Fruit fly (Drosophila melanogaster) whole organism, embryonic: ENCODE results near the gene CG31493.
A peak's percentile ranks its signal among the peaks of the same experiment; 100 is the strongest.

Experiments used
- B-H1 ChIP-seq: fragments of 200-800 bp; sonication (Bioruptor generic); IDR thresholded peaks from 3 replicates; pipeline ENCODE4 v1.3.6; 2022; ENCODE audit warnings: missing biosample characterization, missing genetic modification characterization
- B-H2 ChIP-seq: fragments of 200-800 bp; sonication (Bioruptor generic); optimal IDR thresholded peaks from 2 replicates; lab custom pipeline; 2018; ENCODE audit warnings: missing biosample characterization, mild to moderate bottlenecking, missing genetic modification characterization
- CG10321 ChIP-seq: fragments of 200-800 bp; sonication (Bioruptor generic); IDR thresholded peaks from 2 replicates; pipeline ENCODE4 v1.3.6; 2022; ENCODE audit warnings: missing biosample characterization, missing genetic modification characterization
- CG10654 ChIP-seq: fragments of 200-800 bp; sonication (Bioruptor generic); optimal IDR thresholded peaks from 2 replicates; lab custom pipeline; 2016; ENCODE audit warnings: missing biosample characterization, missing genetic modification characterization
- CG10959 ChIP-seq: fragments of 200-800 bp; sonication (Bioruptor generic); IDR thresholded peaks from 2 replicates; pipeline ENCODE4 v1.3.6; 2022; ENCODE audit warnings: missing biosample characterization, missing genetic modification characterization
- CG11504 ChIP-seq: fragments of 200-800 bp; sonication (Bioruptor generic); optimal IDR thresholded peaks from 3 replicates; lab custom pipeline; 2019; ENCODE audit warnings: missing biosample characterization, mild to moderate bottlenecking, missing genetic modification characterization, moderate library complexity
- CG13624 ChIP-seq: fragments of 200-800 bp; sonication (Bioruptor generic); optimal IDR thresholded peaks from 2 replicates; lab custom pipeline; 2016; ENCODE audit warnings: missing biosample characterization, missing genetic modification characterization
- CG14441 ChIP-seq: fragments of 200-800 bp; sonication (Bioruptor generic); IDR thresholded peaks from 2 replicates; pipeline ENCODE4 v1.3.6; 2022; ENCODE audit warnings: missing biosample characterization, missing genetic modification characterization
- CG15696 ChIP-seq: fragments of 200-800 bp; sonication (Bioruptor generic); optimal IDR thresholded peaks from 2 replicates; lab custom pipeline; 2019; ENCODE audit warnings: missing biosample characterization, mild to moderate bottlenecking, missing genetic modification characterization, moderate library complexity
- CG17186 ChIP-seq: fragments of 200-800 bp; sonication (Bioruptor generic); optimal IDR thresholded peaks from 3 replicates; lab custom pipeline; 2017; ENCODE audit warnings: missing biosample characterization, missing genetic modification reagents, missing genetic modification characterization
- CG1792 ChIP-seq: fragments of 200-800 bp; sonication (Bioruptor generic); optimal IDR thresholded peaks from 2 replicates; lab custom pipeline; 2016; ENCODE audit warnings: missing biosample characterization, missing genetic modification characterization
- CG1832 ChIP-seq: fragments of 200-800 bp; sonication (Bioruptor generic); optimal IDR thresholded peaks from 2 replicates; lab custom pipeline; 2017; ENCODE audit warnings: missing biosample characterization, mild to moderate bottlenecking, missing genetic modification characterization, inconsistent platforms
- CG18764 ChIP-seq: fragments of 200-800 bp; sonication (Bioruptor generic); optimal IDR thresholded peaks from 3 replicates; lab custom pipeline; 2016; ENCODE audit warnings: missing biosample characterization, missing genetic modification characterization
- CG2120 ChIP-seq: fragments of 200-800 bp; sonication (Bioruptor generic); optimal IDR thresholded peaks from 3 replicates; lab custom pipeline; 2016; ENCODE audit warnings: missing biosample characterization, missing genetic modification characterization
- CG2199 ChIP-seq: fragments of 200-800 bp; sonication (Bioruptor generic); IDR thresholded peaks from 3 replicates; pipeline ENCODE4 v1.3.6; 2022; ENCODE audit warnings: missing biosample characterization, missing genetic modification characterization
- CG2202 ChIP-seq: fragments of 200-800 bp; sonication (Bioruptor generic); optimal IDR thresholded peaks from 2 replicates; lab custom pipeline; 2018; ENCODE audit warnings: missing biosample characterization, mild to moderate bottlenecking, missing genetic modification characterization
- CG2875 ChIP-seq: fragments of 200-800 bp; sonication (Bioruptor generic); optimal IDR thresholded peaks from 2 replicates; lab custom pipeline; 2017; ENCODE audit warnings: missing biosample characterization, mild to moderate bottlenecking, missing genetic modification characterization, missing genetic modification reagents
- CG30403 ChIP-seq: fragments of 200-800 bp; sonication (Bioruptor generic); optimal IDR thresholded peaks from 3 replicates; lab custom pipeline; 2016; ENCODE audit warnings: missing biosample characterization, missing genetic modification characterization
- CG31224 ChIP-seq: fragments of 200-800 bp; sonication (Bioruptor generic); IDR thresholded peaks from 2 replicates; pipeline ENCODE4 v1.3.6; 2022; ENCODE audit warnings: missing biosample characterization, missing genetic modification characterization
- CG31365 ChIP-seq: fragments of 200-800 bp; sonication (Bioruptor generic); optimal IDR thresholded peaks from 2 replicates; lab custom pipeline; 2018; ENCODE audit warnings: missing biosample characterization, mild to moderate bottlenecking, missing genetic modification characterization
- CG31441 ChIP-seq: fragments of 200-800 bp; sonication (Bioruptor generic); IDR thresholded peaks from 2 replicates; pipeline ENCODE4 v1.3.6; 2022; ENCODE audit warnings: missing biosample characterization, missing genetic modification characterization
- CG3838 ChIP-seq: fragments of 200-800 bp; sonication (Bioruptor generic); optimal IDR thresholded peaks from 3 replicates; lab custom pipeline; 2016; ENCODE audit warnings: missing biosample characterization, missing genetic modification characterization
- CG42726 ChIP-seq: fragments of 200-800 bp; sonication (Bioruptor generic); IDR thresholded peaks from 2 replicates; pipeline ENCODE4 v1.3.6; 2022; ENCODE audit warnings: missing biosample characterization, missing genetic modification characterization; ENCODE audit not compliant: partially characterized antibody
- CG4404 ChIP-seq: fragments of 200-800 bp; sonication (Bioruptor generic); IDR thresholded peaks from 2 replicates; pipeline ENCODE4 v1.3.6; 2022; ENCODE audit warnings: missing biosample characterization, missing genetic modification characterization
- CG4854 ChIP-seq: fragments of 200-800 bp; sonication (Bioruptor generic); optimal IDR thresholded peaks from 2 replicates; lab custom pipeline; 2016; ENCODE audit warnings: missing biosample characterization, missing genetic modification characterization, inconsistent platforms
- CG8765 ChIP-seq: fragments of 200-800 bp; sonication (Bioruptor generic); IDR thresholded peaks from 2 replicates; pipeline ENCODE4 v1.3.6; 2022; ENCODE audit warnings: missing biosample characterization, missing genetic modification characterization
- CrebB ChIP-seq: fragments of 200-800 bp; sonication (Bioruptor generic); optimal IDR thresholded peaks from 3 replicates; lab custom pipeline; 2018; ENCODE audit warnings: missing biosample characterization, mild to moderate bottlenecking, missing genetic modification characterization
- Dbx ChIP-seq: fragments of 200-800 bp; sonication (Bioruptor generic); IDR thresholded peaks from 3 replicates; pipeline ENCODE4 v1.3.6; 2022; ENCODE audit warnings: missing biosample characterization, missing genetic modification characterization
- ERR ChIP-seq: fragments of 200-800 bp; sonication (Bioruptor generic); optimal IDR thresholded peaks from 2 replicates; lab custom pipeline; 2016; ENCODE audit warnings: missing biosample characterization, missing genetic modification characterization
- Elba2 ChIP-seq: fragments of 200-800 bp; sonication (Bioruptor generic); optimal IDR thresholded peaks from 3 replicates; lab custom pipeline; 2016; ENCODE audit warnings: missing biosample characterization, missing genetic modification characterization
- Hmx ChIP-seq: fragments of 200-800 bp; sonication (Bioruptor generic); optimal IDR thresholded peaks from 2 replicates; lab custom pipeline; 2016; ENCODE audit warnings: missing biosample characterization, missing genetic modification characterization
- Lhr ChIP-seq: fragments of 200-800 bp; sonication (Bioruptor generic); optimal IDR thresholded peaks from 3 replicates; lab custom pipeline; 2017; ENCODE audit warnings: mild to moderate bottlenecking, missing biosample characterization, missing genetic modification reagents, missing genetic modification characterization
- MBD-R2 ChIP-seq: fragments of 200-800 bp; sonication (Bioruptor generic); IDR thresholded peaks from 2 replicates; pipeline ENCODE4 v1.3.6; 2022; ENCODE audit warnings: missing biosample characterization, missing genetic modification characterization
- MTF-1 ChIP-seq: fragments of 200-800 bp; sonication (Bioruptor generic); optimal IDR thresholded peaks from 2 replicates; lab custom pipeline; 2018; ENCODE audit warnings: missing biosample characterization, mild to moderate bottlenecking, missing genetic modification characterization, borderline replicate concordance
- Mad ChIP-seq: fragments of 200-800 bp; sonication (Bioruptor generic); optimal IDR thresholded peaks from 2 replicates; lab custom pipeline; 2016; ENCODE audit warnings: missing biosample characterization, missing genetic modification characterization
- NFAT ChIP-seq: fragments of 200-800 bp; sonication (Bioruptor generic); IDR thresholded peaks from 2 replicates; pipeline ENCODE4 v1.3.6; 2022; ENCODE audit warnings: missing biosample characterization, missing genetic modification characterization
- Side ChIP-seq: fragments of 200-800 bp; sonication (Bioruptor generic); optimal IDR thresholded peaks from 2 replicates; lab custom pipeline; 2016; ENCODE audit warnings: missing biosample characterization, missing genetic modification characterization
- Vsx1 ChIP-seq: fragments of 200-800 bp; sonication (Bioruptor generic); optimal IDR thresholded peaks from 2 replicates; lab custom pipeline; 2017; ENCODE audit warnings: missing biosample characterization, mild to moderate bottlenecking, missing genetic modification characterization, missing genetic modification reagents
- ac ChIP-seq: fragments of 200-800 bp; sonication (Bioruptor generic); optimal IDR thresholded peaks from 3 replicates; lab custom pipeline; 2017; ENCODE audit warnings: missing biosample characterization, mild to moderate bottlenecking, missing genetic modification characterization
- bsh ChIP-seq, 2 experiments: fragments of 200-800 bp; sonication (Bioruptor generic); optimal IDR thresholded peaks; 2 replicates each; lab custom pipeline; 2017 to 2018; ENCODE audit warnings: mild to moderate bottlenecking in 2 of 2, missing biosample characterization in 2 of 2, missing genetic modification characterization in 2 of 2, moderate library complexity in 1 of 2
- cg ChIP-seq: fragments of 200-800 bp; sonication (Bioruptor generic); optimal IDR thresholded peaks from 3 replicates; lab custom pipeline; 2019; ENCODE audit warnings: missing biosample characterization, mild to moderate bottlenecking, missing genetic modification characterization, moderate library complexity
- corto ChIP-seq: fragments of 200-800 bp; sonication (Bioruptor generic); optimal IDR thresholded peaks from 2 replicates; lab custom pipeline; 2016; ENCODE audit warnings: missing biosample characterization, mild to moderate bottlenecking, missing genetic modification characterization, moderate library complexity
- gem ChIP-seq: fragments of 200-800 bp; sonication (Bioruptor generic); optimal IDR thresholded peaks from 2 replicates; lab custom pipeline; 2019; ENCODE audit warnings: missing biosample characterization, mild to moderate bottlenecking, missing genetic modification characterization, moderate library complexity
- gsb ChIP-seq: fragments of 200-800 bp; sonication (Bioruptor generic); IDR thresholded peaks from 2 replicates; pipeline ENCODE4 v1.3.6; 2022; ENCODE audit warnings: missing biosample characterization, missing genetic modification characterization
- kni ChIP-seq: fragments of 200-800 bp; sonication (Bioruptor generic); optimal IDR thresholded peaks from 3 replicates; lab custom pipeline; 2017; ENCODE audit warnings: mild to moderate bottlenecking, missing biosample characterization, missing genetic modification reagents, missing genetic modification characterization
- knrl ChIP-seq: fragments of 200-800 bp; sonication (Bioruptor generic); IDR thresholded peaks from 3 replicates; pipeline ENCODE4 v1.3.6; 2022; ENCODE audit warnings: missing biosample characterization, missing genetic modification characterization; ENCODE audit not compliant: partially characterized antibody
- mld ChIP-seq: fragments of 200-800 bp; sonication (Bioruptor generic); IDR thresholded peaks from 3 replicates; pipeline ENCODE4 v1.3.6; 2022; ENCODE audit warnings: missing biosample characterization, missing genetic modification characterization; ENCODE audit not compliant: partially characterized antibody
- sob ChIP-seq: fragments of 200-800 bp; sonication (Bioruptor generic); IDR thresholded peaks from 2 replicates; pipeline ENCODE4 v1.3.6; 2022; ENCODE audit warnings: missing biosample characterization, missing genetic modification characterization
- vnd ChIP-seq: fragments of 200-800 bp; sonication (Bioruptor generic); IDR thresholded peaks from 3 replicates; pipeline ENCODE4 v1.3.6; 2022; ENCODE audit warnings: missing biosample characterization, missing genetic modification characterization; ENCODE audit not compliant: partially characterized antibody

The CG31493 gene

DNA sequence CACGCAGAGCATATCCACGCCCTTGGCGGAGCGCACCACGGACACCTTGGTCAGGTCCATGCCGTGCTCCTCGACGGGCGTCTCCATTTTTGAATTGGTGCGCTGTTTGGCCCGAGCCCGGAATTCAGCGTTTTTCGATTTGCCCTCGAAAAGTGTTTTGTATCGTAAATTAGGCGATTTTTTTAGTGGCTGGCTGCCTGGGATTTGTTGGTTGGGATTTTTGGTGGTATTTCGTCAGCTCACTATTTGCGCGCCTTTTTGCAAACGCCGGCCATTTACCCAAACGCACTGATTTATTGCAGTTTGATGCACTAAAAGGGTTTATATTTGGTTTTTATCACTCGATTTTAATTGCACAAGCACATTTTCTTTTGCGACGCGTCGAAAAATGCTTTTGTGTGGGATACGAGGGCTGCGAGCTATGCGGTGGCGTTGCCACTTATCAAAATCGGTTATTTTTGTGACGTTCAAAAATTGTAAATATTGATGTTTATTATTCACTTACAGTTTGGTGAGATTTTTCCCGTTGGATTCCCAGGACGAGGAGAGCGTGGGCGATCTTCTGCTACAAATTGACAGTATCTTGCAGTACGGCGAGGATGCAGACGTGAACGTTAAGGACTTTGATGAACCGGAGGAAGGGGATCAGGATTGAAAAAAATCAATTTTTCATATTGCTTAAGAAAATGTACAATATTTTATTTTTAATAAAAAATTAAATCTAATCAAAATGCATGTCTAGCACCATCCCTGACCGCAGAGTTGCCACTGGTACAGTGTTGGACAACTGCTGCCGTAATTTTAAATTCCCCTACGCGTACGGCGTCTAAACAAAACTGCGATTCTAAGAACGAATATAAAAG lies 19.4 kb downstream of the CG31493 start, which contains the start of the genes gfzf and Sas-4 (continued):
- TF ChIP-seq knrl (GFP tag; lab: Robert Waterston, UW) (no peak), cg (no peak), CG2199 (GFP tag; lab: Robert Waterston, UW) (no peak), mld (no peak), MTF-1 (GFP tag; lab: Kevin White, UChicago) (no peak), CG31441 (GFP tag; lab: Robert Waterston, UW) (peak; percentile 57), CG31365 (no peak), B-H2 (GFP tag; lab: Kevin White, UChicago) (no peak), vnd (GFP tag; lab: Robert Waterston, UW) (no peak), Elba2 (GFP tag; lab: Kevin White, UChicago) (no peak), ac (GFP tag; lab: Kevin White, UChicago) (no peak), CG4404 (peak; percentile 62; the same call in 1 of the 2 replicates), CG13624 (GFP tag; lab: Kevin White, UChicago) (peak; percentile 3), Vsx1 (GFP tag; lab: Kevin White, UChicago) (no peak), CG31224 (GFP tag; lab: Robert Waterston, UW) (peak; percentile 59), bsh (GFP tag; optimal IDR thresholded peaks at IDR 0.05; lab: Kevin White, UChicago) (peak in 1 of 2 experiments; percentile 53), gem (no peak), CG42726 (GFP tag; lab: Robert Waterston, UW) (no peak), gsb (no peak), CG15696 (tag; lab: Kevin White, UChicago) (peak; percentile 42), CG1832 (GFP tag; lab: Kevin White, UChicago) (no peak), CG18764 (GFP tag; lab: Kevin White, UChicago) (peak; percentile 43), sob (GFP tag; lab: Robert Waterston, UW) (peak; percentile 70; the same call in 1 of the 2 replicates), Mad (GFP tag; lab: Kevin White, UChicago) (peak; percentile 9), B-H1 (GFP tag; lab: Robert Waterston, UW) (no peak; the same call in 2 of the 3 replicates), CG4854 (no peak), Hmx (GFP tag; lab: Kevin White, UChicago) (no peak), Dbx (peak; percentile 54; the same call in 2 of the 3 replicates), CG1792 (GFP tag; lab: Kevin White, UChicago) (no peak), NFAT (GFP tag; lab: Robert Waterston, UW) (peak; percentile 54), CG10321 (no peak), kni (GFP tag; lab: Kevin White, UChicago) (no peak), CG2120 (GFP tag; lab: Kevin White, UChicago) (peak; percentile 73), CG8765 (GFP tag; lab: Robert Waterston, UW) (peak; percentile 35; the same call in 1 of the 2 replicates), corto (no peak), CG14441 (peak; percentile 57), Side (GFP tag; lab: Kevin White, UChicago) (peak; percentile 39), CG3838 (GFP tag; lab: Kevin White, UChicago) (no peak), CG30403 (peak; percentile 82), CG17186 (GFP tag; lab: Kevin White, UChicago) (no peak), Lhr (peak; percentile 35), CG2875 (GFP tag; lab: Kevin White, UChicago) (peak; percentile 40), CrebB (no peak), MBD-R2 (peak; percentile 60), CG2202 (tag; lab: Kevin White, UChicago) (no peak), CG10959 (GFP tag; lab: Robert Waterston, UW) (no peak), ERR (GFP tag; lab: Kevin White, UChicago) (no peak), CG10654 (GFP tag; lab: Kevin White, UChicago) (peak; percentile 54), CG11504 (tag; lab: Kevin White, UChicago) (no peak)
